Worm (Caenorhabditis elegans): Measurements from ENCODE around the gene ran-2.

ce11 chrIII:7941417-7941816 is 8.1 kb downstream of the ran-2 start, which contains the start of gene kle-2:
- no peak for TF ChIP-seq snpc-4 (tag; optimal IDR thresholded peaks at IDR 0.05)
- no peak for TF ChIP-seq jun-1 (tag; optimal IDR thresholded peaks at IDR 0.05)
- TF ChIP-seq F44E2.7 (GFP tag; IDR thresholded peaks at IDR 0.05), result no peak
- no peak for TF ChIP-seq nhr-76 (tag; optimal IDR thresholded peaks at IDR 0.05)
- TF ChIP-seq nhr-77 (tag; optimal IDR thresholded peaks at IDR 0.05), result no peak
- no peak for TF ChIP-seq dpl-1 (GFP tag; optimal IDR thresholded peaks at IDR 0.05)
- no peak for TF ChIP-seq madf-5 (GFP tag; IDR thresholded peaks at IDR 0.05)
- no peak for TF ChIP-seq unc-62 (GFP tag; optimal IDR thresholded peaks at IDR 0.05 in 1 of 2)
- no peak for TF ChIP-seq unc-62 (tag; optimal IDR thresholded peaks at IDR 0.05)
